Worm (Caenorhabditis elegans): ENCODE results near the gene ugt-62.

The ugt-62 gene

DNA sequence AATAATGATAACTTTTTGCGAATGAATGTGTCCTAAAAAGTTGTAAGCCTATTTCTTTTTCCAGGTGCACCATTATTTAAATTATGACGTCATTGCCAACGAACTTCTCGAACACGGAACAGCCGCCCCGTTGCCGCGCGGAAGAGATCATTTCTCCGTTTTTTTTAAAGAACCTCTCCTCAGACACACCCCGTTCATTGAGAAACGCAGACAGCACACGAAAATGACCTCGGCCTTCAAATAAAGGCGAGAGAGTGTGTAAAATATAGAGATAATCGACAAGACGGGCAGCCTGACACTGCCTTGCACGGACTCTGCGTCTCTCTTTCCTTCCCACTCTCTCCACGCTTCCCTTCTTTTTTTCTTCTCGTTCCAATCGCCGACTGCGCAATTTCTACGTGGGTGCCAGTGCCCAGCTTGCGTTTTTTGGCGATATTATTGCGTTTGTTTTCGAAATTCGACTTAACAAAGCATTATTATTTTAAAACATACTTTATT is 20.0 kb upstream of the ugt-62 start (continued):
- peak; percentile 48 for TF ChIP-seq tbx-2 (tag; optimal IDR thresholded peaks at IDR 0.05)
- TF ChIP-seq pqm-1 (tag; optimal IDR thresholded peaks at IDR 0.05): no peak
- no peak for TF ChIP-seq eyg-1 (tag; optimal IDR thresholded peaks at IDR 0.05)
- TF ChIP-seq lin-11 (tag; optimal IDR thresholded peaks at IDR 0.05): no peak
- TF ChIP-seq mec-3 (tag; optimal IDR thresholded peaks at IDR 0.05; ENCODE audit: borderline replicate concordance): no peak
- TF ChIP-seq ref-2 (tag; optimal IDR thresholded peaks at IDR 0.05): no peak
- no peak for TF ChIP-seq dve-1 (tag; optimal IDR thresholded peaks at IDR 0.05)
- no peak for TF ChIP-seq unc-3 (GFP tag; conservative IDR thresholded peaks at IDR 0.05)
- no peak for TF ChIP-seq unc-3 (tag; optimal IDR thresholded peaks at IDR 0.05)
- TF ChIP-seq ttx-3 (tag; optimal IDR thresholded peaks at IDR 0.05): no peak
- TF ChIP-seq nhr-232 (tag; optimal IDR thresholded peaks at IDR 0.05): no peak
- TF ChIP-seq npax-4 (tag; optimal IDR thresholded peaks at IDR 0.05): no peak
- TF ChIP-seq unc-42 (tag; optimal IDR thresholded peaks at IDR 0.05): peak; percentile 7
- no peak for TF ChIP-seq ceh-30 (tag; optimal IDR thresholded peaks at IDR 0.05)
- no peak for TF ChIP-seq sox-2 (GFP tag; IDR thresholded peaks at IDR 0.05)
- no peak for TF ChIP-seq hlh-15 (tag; optimal IDR thresholded peaks at IDR 0.05)
- TF ChIP-seq ceh-6 (GFP tag; optimal IDR thresholded peaks at IDR 0.05): no peak
- no peak for TF ChIP-seq K02D7.2 (tag; optimal IDR thresholded peaks at IDR 0.05)
- no peak for TF ChIP-seq ceh-9 (tag; optimal IDR thresholded peaks at IDR 0.05)
- TF ChIP-seq hlh-13 (GFP tag; optimal IDR thresholded peaks at IDR 0.05): no peak
- no peak for TF ChIP-seq pha-4 (tag; optimal IDR thresholded peaks at IDR 0.05)
- no peak for TF ChIP-seq fkh-6 (tag; optimal IDR thresholded peaks at IDR 0.05)
- TF ChIP-seq odd-2 (tag; optimal IDR thresholded peaks at IDR 0.05): no peak
- no peak for TF ChIP-seq pag-3 (tag; optimal IDR thresholded peaks at IDR 0.05; ENCODE audit: borderline replicate concordance)
- no peak for TF ChIP-seq fkh-10 (GFP tag; optimal IDR thresholded peaks at IDR 0.05)
- no peak for TF ChIP-seq sdc-2 (tag; optimal IDR thresholded peaks at IDR 0.05)
- TF ChIP-seq hlh-8 (tag; optimal IDR thresholded peaks at IDR 0.05): no peak
- no peak for TF ChIP-seq madf-2 (tag; optimal IDR thresholded peaks at IDR 0.05)
- TF ChIP-seq C38D4.7 (GFP tag; optimal IDR thresholded peaks at IDR 0.05): no peak
- TF ChIP-seq ceh-24 (tag; optimal IDR thresholded peaks at IDR 0.05): no peak
- no peak for TF ChIP-seq pat-9 (tag; optimal IDR thresholded peaks at IDR 0.05)

DNA sequence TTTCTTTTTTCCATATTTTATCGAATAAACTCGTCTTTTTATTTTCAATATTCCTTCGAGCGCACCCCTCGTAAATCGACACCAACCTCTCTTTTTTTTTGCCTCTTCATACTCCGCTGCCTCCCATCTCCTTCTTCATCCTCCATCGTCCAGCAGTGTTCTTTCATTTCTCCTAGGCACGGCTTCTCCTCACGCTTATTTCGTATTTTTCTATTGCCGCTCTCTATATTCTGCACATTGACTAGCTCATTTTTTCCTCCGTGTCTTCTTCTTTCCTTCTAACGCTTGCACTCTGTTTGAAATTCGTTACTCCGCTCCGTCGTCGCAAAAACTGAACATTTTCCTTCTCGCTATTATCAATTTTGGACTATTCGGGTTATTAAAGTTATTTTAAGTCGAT is 14.9 kb upstream of the ugt-62 start:
- TF ChIP-seq unc-42 (tag; optimal IDR thresholded peaks at IDR 0.05) (peak; percentile 33), hlh-30 (tag; optimal IDR thresholded peaks at IDR 0.05; ENCODE audit: insufficient read depth) (no peak)

DNA sequence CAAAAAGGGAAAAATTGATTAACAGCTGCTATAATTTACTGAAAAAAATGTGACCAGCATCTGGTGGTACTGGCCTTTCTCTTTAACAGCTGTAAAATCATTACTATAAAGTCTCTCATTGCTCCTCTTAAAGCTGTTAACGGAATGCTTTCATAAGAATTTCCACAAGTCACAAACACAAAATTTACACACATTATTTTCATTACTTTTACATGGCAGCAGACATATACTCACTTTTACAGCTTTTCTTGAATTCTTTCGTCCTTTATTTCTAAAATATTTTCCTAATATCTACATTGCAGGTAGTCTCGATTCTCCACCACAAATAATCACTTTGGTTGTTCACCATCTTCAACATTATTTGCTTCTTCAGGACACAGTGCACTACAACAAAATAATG is 12.9 kb upstream of the ugt-62 start, which contains the start of gene imph-1:
TSS of gene imph-1 (plus strand) at position 301 of the 400 bp plus-strand sequence.
- TF ChIP-seq ceh-34 (tag; optimal IDR thresholded peaks at IDR 0.05) (no peak), F13H6.1 (tag; optimal IDR thresholded peaks at IDR 0.05) (no peak), dve-1 (tag; optimal IDR thresholded peaks at IDR 0.05) (no peak)

DNA sequence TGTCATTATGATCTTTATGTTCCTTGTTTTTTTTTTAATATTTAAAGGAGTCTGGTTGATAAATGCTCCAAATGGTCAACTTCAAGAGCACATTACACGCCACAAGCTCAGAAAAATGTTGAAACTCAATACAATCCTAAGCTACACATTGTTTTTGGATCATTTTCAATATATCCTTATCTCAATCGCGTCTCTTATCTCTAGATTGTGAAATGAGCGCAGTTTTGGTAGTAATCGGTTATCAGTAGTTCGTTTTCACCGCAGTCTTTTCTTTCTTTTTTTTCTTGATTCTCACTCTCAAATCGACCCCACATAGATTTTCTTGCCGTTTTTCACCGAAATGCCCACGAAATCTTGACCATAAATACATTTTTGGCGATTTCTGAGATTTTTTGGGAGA is 12.4 kb upstream of the ugt-62 start:
- TF ChIP-seq elt-2 (tag; optimal IDR thresholded peaks at IDR 0.05) (peak; percentile 55), K09A11.1 (tag; optimal IDR thresholded peaks at IDR 0.05; ENCODE audit: insufficient read depth) (no peak)

DNA sequence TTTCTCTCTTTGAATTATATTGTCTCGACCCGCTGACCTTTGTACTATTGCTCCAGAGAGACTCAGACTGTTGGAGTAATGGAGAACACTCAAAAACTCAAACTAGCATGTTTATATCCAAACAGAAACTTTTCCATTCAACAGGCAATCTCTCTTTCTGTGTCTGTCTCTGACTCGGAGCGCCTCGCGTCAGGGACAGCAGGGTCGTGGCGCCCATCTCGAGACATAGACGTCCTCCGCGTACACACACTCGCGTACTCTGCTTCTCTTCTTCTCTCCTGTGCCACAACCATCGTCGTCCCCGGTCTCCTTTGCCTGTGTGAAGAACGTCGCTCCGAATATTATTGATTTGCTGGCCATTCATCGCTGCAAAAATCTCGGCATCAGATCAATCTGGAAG is 11.5 kb upstream of the ugt-62 start:
- TF ChIP-seq ceh-24 (tag; optimal IDR thresholded peaks at IDR 0.05): no peak
- TF ChIP-seq ceh-18 (tag; optimal IDR thresholded peaks at IDR 0.05): peak; percentile 34
- peak; percentile 25 for TF ChIP-seq ceh-2 (tag; optimal IDR thresholded peaks at IDR 0.05)
- TF ChIP-seq ceh-48 (tag; optimal IDR thresholded peaks at IDR 0.05): no peak
- no peak for TF ChIP-seq dve-1 (tag; optimal IDR thresholded peaks at IDR 0.05)
- TF ChIP-seq hlh-8 (tag; optimal IDR thresholded peaks at IDR 0.05): no peak
- no peak for TF ChIP-seq ceh-30 (tag; optimal IDR thresholded peaks at IDR 0.05)

Measured in whole organism, late embryonic.